Fruit fly (Drosophila melanogaster) whole organism, embryonic: Measurements from ENCODE around the gene Nepl20.

Experiments used
- Ada2b ChIP-seq: fragments of 200-800 bp; sonication (Bioruptor generic); IDR thresholded peaks from 2 replicates; pipeline ENCODE4 v1.3.6; 2022; ENCODE audit warnings: missing biosample characterization, missing genetic modification characterization
- Awh ChIP-seq: fragments of 200-800 bp; sonication (Bioruptor generic); IDR thresholded peaks from 2 replicates; pipeline ENCODE4, ENCODE4 v1.3.6; 2022; ENCODE audit warnings: missing biosample characterization, missing genetic modification characterization
- CG10209 ChIP-seq: fragments of 200-800 bp; sonication (Bioruptor generic); optimal IDR thresholded peaks from 3 replicates; lab custom pipeline; 2017; ENCODE audit warnings: missing biosample characterization, mild to moderate bottlenecking, missing genetic modification characterization, missing genetic modification reagents
- CG12236 ChIP-seq: fragments of 200-800 bp; sonication (Bioruptor generic); optimal IDR thresholded peaks from 2 replicates; lab custom pipeline; 2016; ENCODE audit warnings: missing biosample characterization, missing genetic modification characterization
- CG13624 ChIP-seq: fragments of 200-800 bp; sonication (Bioruptor generic); optimal IDR thresholded peaks from 2 replicates; lab custom pipeline; 2016; ENCODE audit warnings: missing biosample characterization, missing genetic modification characterization
- CG15601 ChIP-seq: fragments of 200-800 bp; sonication (Bioruptor generic); optimal IDR thresholded peaks from 3 replicates; lab custom pipeline; 2019; ENCODE audit warnings: missing biosample characterization, mild to moderate bottlenecking, missing genetic modification characterization, moderate library complexity
- CG17328 ChIP-seq: fragments of 200-800 bp; sonication (Bioruptor generic); IDR thresholded peaks from 2 replicates; pipeline ENCODE4 v1.3.6; 2022; ENCODE audit warnings: missing biosample characterization, missing genetic modification characterization
- CG17612 ChIP-seq: fragments of 200-800 bp; sonication (Bioruptor generic); IDR thresholded peaks from 2 replicates; pipeline ENCODE4 v1.3.6; 2022; ENCODE audit warnings: missing biosample characterization, missing genetic modification characterization
- CG1832 ChIP-seq: fragments of 200-800 bp; sonication (Bioruptor generic); optimal IDR thresholded peaks from 2 replicates; lab custom pipeline; 2017; ENCODE audit warnings: missing biosample characterization, mild to moderate bottlenecking, missing genetic modification characterization, inconsistent platforms
- CG18599 ChIP-seq: fragments of 200-800 bp; sonication (Bioruptor generic); optimal IDR thresholded peaks from 3 replicates; lab custom pipeline; 2017; ENCODE audit warnings: missing biosample characterization, missing genetic modification characterization, mild to moderate bottlenecking, moderate library complexity, missing genetic modification reagents
- CG33557 ChIP-seq: fragments of 200-800 bp; sonication (Bioruptor generic); optimal IDR thresholded peaks from 2 replicates; lab custom pipeline; 2019; ENCODE audit warnings: missing biosample characterization, mild to moderate bottlenecking, missing genetic modification characterization, moderate library complexity
- CG3995 ChIP-seq: fragments of 200-800 bp; sonication (Bioruptor generic); optimal IDR thresholded peaks from 3 replicates; lab custom pipeline; 2016; ENCODE audit warnings: missing biosample characterization, missing genetic modification characterization
- CG4424 ChIP-seq: fragments of 200-800 bp; sonication (Bioruptor generic); optimal IDR thresholded peaks from 3 replicates; lab custom pipeline; 2016; ENCODE audit warnings: missing biosample characterization, missing genetic modification characterization
- CG4820 ChIP-seq: fragments of 200-800 bp; sonication (Bioruptor generic); optimal IDR thresholded peaks from 3 replicates; lab custom pipeline; 2016; ENCODE audit warnings: missing biosample characterization, missing genetic modification characterization
- CG5245 ChIP-seq: fragments of 200-800 bp; sonication (Bioruptor generic); optimal IDR thresholded peaks from 3 replicates; lab custom pipeline; 2016; ENCODE audit warnings: missing biosample characterization, missing genetic modification characterization
- CG6654 ChIP-seq: fragments of 200-800 bp; sonication (Bioruptor generic); optimal IDR thresholded peaks from 2 replicates; lab custom pipeline; 2017; ENCODE audit warnings: missing biosample characterization, mild to moderate bottlenecking, missing genetic modification characterization
- CG7271 ChIP-seq: fragments of 200-800 bp; sonication (Bioruptor generic); optimal IDR thresholded peaks from 2 replicates; lab custom pipeline; 2018; ENCODE audit warnings: missing biosample characterization, mild to moderate bottlenecking, missing genetic modification characterization, moderate library complexity
- CG9932 ChIP-seq: fragments of 200-800 bp; sonication (Bioruptor generic); IDR thresholded peaks from 2 replicates; pipeline ENCODE4 v1.3.6; 2022; ENCODE audit warnings: missing biosample characterization, missing genetic modification characterization
- CkIIα-i1 ChIP-seq: fragments of 200-800 bp; sonication (Bioruptor generic); IDR thresholded peaks from 2 replicates; pipeline ENCODE4 v1.3.6; 2022; ENCODE audit warnings: missing biosample characterization, missing genetic modification characterization
- Dek ChIP-seq: fragments of 200-800 bp; sonication (Bioruptor generic); optimal IDR thresholded peaks from 3 replicates; lab custom pipeline; 2019; ENCODE audit warnings: missing biosample characterization, mild to moderate bottlenecking, missing genetic modification characterization, moderate library complexity
- Dll ChIP-seq: fragments of 200-800 bp; sonication (Bioruptor generic); IDR thresholded peaks from 4 replicates; pipeline ENCODE4 v1.3.6; 2022; ENCODE audit warnings: missing biosample characterization, missing genetic modification characterization; ENCODE audit not compliant: partially characterized antibody
- Gsc ChIP-seq: fragments of 200-800 bp; sonication (Bioruptor generic); IDR thresholded peaks from 2 replicates; pipeline ENCODE4 v1.3.6; 2022; ENCODE audit warnings: missing biosample characterization, missing genetic modification characterization
- HHEX ChIP-seq: fragments of 200-800 bp; sonication (Bioruptor generic); optimal IDR thresholded peaks from 3 replicates; lab custom pipeline; 2017; ENCODE audit warnings: missing biosample characterization, mild to moderate bottlenecking, missing genetic modification characterization, missing genetic modification reagents
- Lhr ChIP-seq: fragments of 200-800 bp; sonication (Bioruptor generic); optimal IDR thresholded peaks from 3 replicates; lab custom pipeline; 2017; ENCODE audit warnings: mild to moderate bottlenecking, missing biosample characterization, missing genetic modification reagents, missing genetic modification characterization
- Nf-YC ChIP-seq: fragments of 200-800 bp; optimal IDR thresholded peaks from 3 replicates; lab custom pipeline; 2019; ENCODE audit warnings: missing biosample characterization, mild to moderate bottlenecking, missing genetic modification characterization, moderate library complexity
- Oaz ChIP-seq: fragments of 200-800 bp; sonication (Bioruptor generic); IDR thresholded peaks from 2 replicates; pipeline ENCODE4 v1.3.6; 2022; ENCODE audit warnings: missing biosample characterization, missing genetic modification characterization
- Tbp ChIP-seq: fragments of >200 bp; optimal IDR thresholded peaks from 2 replicates; lab custom pipeline; 2018; ENCODE audit warnings: missing biosample characterization, missing genetic modification characterization
- abd-A ChIP-seq: fragments of 200-800 bp; sonication (Bioruptor generic); optimal IDR thresholded peaks from 3 replicates; lab custom pipeline; 2019; ENCODE audit warnings: missing biosample characterization, mild to moderate bottlenecking, missing genetic modification characterization, moderate library complexity
- amos ChIP-seq: fragments of 200-800 bp; sonication (Bioruptor generic); IDR thresholded peaks from 2 replicates; pipeline ENCODE4 v1.3.6; 2022; ENCODE audit warnings: missing biosample characterization, missing genetic modification characterization; ENCODE audit not compliant: partially characterized antibody
- ara ChIP-seq: fragments of 200-800 bp; sonication (Bioruptor generic); IDR thresholded peaks from 2 replicates; pipeline ENCODE4 v1.3.6; 2022; ENCODE audit warnings: missing biosample characterization, missing genetic modification characterization
- bsh ChIP-seq, 2 experiments: fragments of 200-800 bp; sonication (Bioruptor generic); optimal IDR thresholded peaks; 2 replicates each; lab custom pipeline; 2017 to 2018; ENCODE audit warnings: mild to moderate bottlenecking in 2 of 2, missing biosample characterization in 2 of 2, missing genetic modification characterization in 2 of 2, moderate library complexity in 1 of 2
- btn ChIP-seq: fragments of 200-800 bp; sonication (Bioruptor generic); optimal IDR thresholded peaks from 2 replicates; lab custom pipeline; 2016; ENCODE audit warnings: missing biosample characterization, missing genetic modification characterization
- crp ChIP-seq, 2 experiments: fragments of 200-800 bp; sonication (Bioruptor generic); optimal IDR thresholded peaks; 2 replicates in 1 of 2; 3 replicates in 1 of 2; lab custom pipeline; 2017; ENCODE audit warnings: missing biosample characterization in 2 of 2, missing genetic modification characterization in 2 of 2, mild to moderate bottlenecking in 1 of 2, moderate library complexity in 1 of 2
- dimm ChIP-seq: fragments of 200-800 bp; sonication (Bioruptor generic); IDR thresholded peaks from 2 replicates; pipeline ENCODE4 v1.3.6; 2022; ENCODE audit warnings: missing biosample characterization, missing genetic modification characterization
- dm ChIP-seq: fragments of 200-800 bp; sonication (Bioruptor generic); optimal IDR thresholded peaks from 3 replicates; lab custom pipeline; 2016; ENCODE audit warnings: missing biosample characterization, missing genetic modification characterization
- dpn ChIP-seq, 2 experiments: fragments of 200-800 bp; sonication (Bioruptor generic); optimal IDR thresholded peaks; 3 replicates each; lab custom pipeline; 2016; ENCODE audit warnings: missing biosample characterization in 2 of 2, missing genetic modification characterization in 2 of 2
- ems ChIP-seq: fragments of 200-800 bp; sonication (Bioruptor generic); optimal IDR thresholded peaks from 3 replicates; lab custom pipeline; 2016; ENCODE audit warnings: missing biosample characterization, missing genetic modification characterization
- gce ChIP-seq: fragments of 200-800 bp; sonication (Bioruptor generic); IDR thresholded peaks from 3 replicates; pipeline ENCODE4 v1.3.6; 2022; ENCODE audit warnings: missing biosample characterization, missing genetic modification characterization
- gfzf ChIP-seq: fragments of 200-800 bp; sonication (Bioruptor generic); optimal IDR thresholded peaks from 2 replicates; lab custom pipeline; 2016; ENCODE audit warnings: missing biosample characterization, mild to moderate bottlenecking, missing genetic modification characterization, moderate library complexity
- grau ChIP-seq: fragments of 200-800 bp; optimal IDR thresholded peaks from 3 replicates; lab custom pipeline; 2019; ENCODE audit warnings: missing biosample characterization, mild to moderate bottlenecking, missing genetic modification characterization, moderate library complexity
- grn ChIP-seq: fragments of 200-800 bp; sonication (Bioruptor generic); optimal IDR thresholded peaks from 3 replicates; lab custom pipeline; 2017; ENCODE audit warnings: missing biosample characterization, missing genetic modification characterization
- gsb-n ChIP-seq: fragments of 200-800 bp; sonication (Bioruptor generic); optimal IDR thresholded peaks from 3 replicates; lab custom pipeline; 2018; ENCODE audit warnings: missing biosample characterization, mild to moderate bottlenecking, missing genetic modification characterization
- lbe ChIP-seq: fragments of 200-800 bp; sonication (Bioruptor generic); optimal IDR thresholded peaks from 2 replicates; lab custom pipeline; 2016; ENCODE audit warnings: missing biosample characterization, mild to moderate bottlenecking, missing genetic modification characterization
- nom ChIP-seq: fragments of 200-800 bp; sonication (Bioruptor generic); optimal IDR thresholded peaks from 2 replicates; lab custom pipeline; 2017; ENCODE audit warnings: missing biosample characterization, missing genetic modification characterization, mild to moderate bottlenecking, moderate library complexity, missing genetic modification reagents
- repo ChIP-seq: fragments of 200-800 bp; sonication (Bioruptor generic); optimal IDR thresholded peaks from 2 replicates; lab custom pipeline; 2016; ENCODE audit warnings: missing biosample characterization, missing genetic modification characterization
- sens ChIP-seq: fragments of 200-800 bp; sonication (Bioruptor generic); peaks from one replicate; lab custom pipeline; 2016; ENCODE audit warnings: missing biosample characterization, missing genetic modification characterization
- sim ChIP-seq: fragments of 200-800 bp; sonication (Bioruptor generic); IDR thresholded peaks from 2 replicates; pipeline ENCODE4 v1.3.6; 2022; ENCODE audit warnings: missing biosample characterization, missing genetic modification characterization
- slou ChIP-seq: fragments of 200-800 bp; sonication (Bioruptor generic); optimal IDR thresholded peaks from 3 replicates; lab custom pipeline; 2016; ENCODE audit warnings: missing biosample characterization, missing genetic modification characterization
- tio ChIP-seq: fragments of 200-800 bp; sonication (Bioruptor generic); optimal IDR thresholded peaks from 2 replicates; lab custom pipeline; 2017; ENCODE audit warnings: missing biosample characterization, missing genetic modification characterization, inconsistent platforms

Gene Nepl20

dm6 chr3R:28857287-28858024 lies 23.1 kb upstream of the Nepl20 start (continued):
- TF ChIP-seq amos (GFP tag; lab: Robert Waterston, UW) (no peak), gfzf (GFP tag; lab: Kevin White, UChicago) (no peak), grau (tag; lab: Kevin White, UChicago) (peak; percentile 46), CG3995 (GFP tag; lab: Kevin White, UChicago) (no peak), dpn (GFP tag; optimal IDR thresholded peaks at IDR 0.05; lab: Kevin White, UChicago) (peak in 1 of 2 experiments; percentile 50), CG9932 (GFP tag; lab: Robert Waterston, UW) (no peak), dimm (GFP tag; lab: Robert Waterston, UW) (no peak), Awh (GFP tag; lab: Robert Waterston, UW) (no peak), Lhr (GFP tag; lab: Kevin White, UChicago) (no peak), grn (GFP tag; lab: Kevin White, UChicago) (peak; percentile 53), gsb-n (tag; lab: Kevin White, UChicago) (no peak), repo (GFP tag; lab: Kevin White, UChicago) (no peak), CG5245 (GFP tag; lab: Kevin White, UChicago) (peak; percentile 34), Ada2b (0 out of 2 replicates have a peak, but pooled peaks have one; percentile 31), CG4820 (no peak), HHEX (peak; percentile 11), CG12236 (GFP tag; lab: Kevin White, UChicago) (no peak), CG18599 (GFP tag; lab: Kevin White, UChicago) (peak; percentile 18)

dm6 chr3R:28858241-28858647 lies 22.3 kb upstream of the Nepl20 start:
- TF ChIP-seq lbe (GFP tag; lab: Kevin White, UChicago) (peak; percentile 26), sens (GFP tag; lab: Kevin White, UChicago) (peak; percentile 69), CG10209 (no peak), slou (GFP tag; lab: Kevin White, UChicago) (no peak), grau (tag; lab: Kevin White, UChicago) (no peak), Dll (peak; percentile 10; the same call in 1 of the 4 replicates), gce (GFP tag; lab: Robert Waterston, UW) (no peak), Gsc (no peak), CG17328 (GFP tag; lab: Robert Waterston, UW) (no peak), CG33557 (GFP tag; lab: Kevin White, UChicago) (no peak), CkIIα-i1 (GFP tag; lab: Robert Waterston, UW) (no peak), ems (GFP tag; lab: Kevin White, UChicago) (no peak), Nf-YC (no peak), Oaz (no peak), sim (GFP tag; lab: Robert Waterston, UW) (no peak), CG4424 (GFP tag; lab: Kevin White, UChicago) (peak; percentile 87), abd-A (tag; lab: Kevin White, UChicago) (peak; percentile 43), btn (GFP tag; lab: Kevin White, UChicago) (no peak), CG1832 (peak; percentile 72), Dek (tag; lab: Kevin White, UChicago) (no peak), CG15601 (tag; lab: Kevin White, UChicago) (peak; percentile 26), ara (GFP tag; lab: Robert Waterston, UW) (no peak), tio (no peak), CG7271 (tag; lab: Kevin White, UChicago) (no peak), CG17612 (no peak), CG6654 (GFP tag; lab: Kevin White, UChicago) (no peak), Tbp (GFP tag; lab: Kevin White, UChicago) (no peak), bsh (GFP tag; optimal IDR thresholded peaks at IDR 0.05; lab: Kevin White, UChicago) (peak in 1 of 2 experiments; percentile 90), nom (GFP tag; lab: Kevin White, UChicago) (peak; percentile 99), CG13624 (GFP tag; lab: Kevin White, UChicago) (no peak), crp (GFP tag; optimal IDR thresholded peaks at IDR 0.05; lab: Kevin White, UChicago) (no peak), dm (GFP tag; lab: Kevin White, UChicago) (no peak)
